Worm (Caenorhabditis elegans): ENCODE measurements around the gene arrd-5.

DNA sequence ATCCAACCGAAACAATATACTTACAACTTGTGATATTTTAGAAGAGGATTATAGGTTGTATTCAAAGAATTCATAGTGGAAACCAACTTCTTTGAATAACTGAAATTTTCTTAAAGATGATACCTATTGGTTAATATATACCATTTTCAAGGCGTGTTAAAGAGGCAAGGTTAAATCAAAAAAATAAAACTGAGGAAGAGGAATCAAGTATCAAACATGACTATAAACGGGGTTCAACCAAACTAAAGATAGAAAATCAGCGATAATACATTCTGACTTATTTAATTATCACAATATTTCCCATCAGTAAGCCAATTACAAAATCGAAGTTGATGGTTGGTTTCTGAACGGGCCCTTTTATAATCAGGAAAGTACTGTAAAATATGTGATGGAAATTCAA is 26.4 kb downstream of the arrd-5 start, which contains the start of gene chil-3:
- TF ChIP-seq Y95B8A.8 (GFP tag; IDR thresholded peaks at IDR 0.05) (no peak), unc-62 (GFP tag; optimal IDR thresholded peaks at IDR 0.05) (no peak), B0035.1 (tag; optimal IDR thresholded peaks at IDR 0.05) (no peak)
